Worm (Caenorhabditis elegans) whole organism, midembryonic: ENCODE data around the gene T05H10.4.
A peak's percentile ranks its signal among the peaks of the same experiment; 100 is the strongest.

ENCODE experiments used
- T22C8.4 ChIP-seq: fragments of 200-800 bp; sonication (Bioruptor generic); IDR thresholded peaks from 2 replicates; pipeline ENCODE4 v1.3.6; 2022; ENCODE audit warnings: missing genetic modification characterization, missing compliant biosample characterization
- cog-1 ChIP-seq: sonication (generic microtip); optimal IDR thresholded peaks from 2 replicates; lab custom pipeline; 2016; ENCODE audit warnings: missing genetic modification characterization, missing compliant biosample characterization
- flt-1 ChIP-seq: fragments of 200-800 bp; sonication (Bioruptor generic); IDR thresholded peaks from 2 replicates; pipeline ENCODE4 v1.3.6; 2022; ENCODE audit warnings: missing genetic modification characterization, missing compliant biosample characterization
- klf-2 ChIP-seq: fragments of 200-800 bp; sonication (Bioruptor generic); conservative IDR thresholded peaks from 2 replicates; pipeline ENCODE4 v1.3.6; 2022; ENCODE audit warnings: missing genetic modification reagents, missing genetic modification characterization, missing compliant biosample characterization
- med-1 ChIP-seq: sonication (generic microtip); optimal IDR thresholded peaks from 2 replicates; lab custom pipeline; 2017; ENCODE audit warnings: missing genetic modification characterization, mild to moderate bottlenecking, missing compliant biosample characterization, antibody characterized with exemption, missing genetic modification reagents; ENCODE audit not compliant: insufficient read depth
- ref-1 ChIP-seq: fragments of 200-800 bp; sonication (Bioruptor generic); conservative IDR thresholded peaks from 2 replicates; pipeline ENCODE4 v1.3.6; 2022; ENCODE audit warnings: missing genetic modification reagents, missing genetic modification characterization, missing compliant biosample characterization
- tab-1 ChIP-seq: fragments of 200-800 bp; sonication (Bioruptor generic); IDR thresholded peaks from 2 replicates; pipeline ENCODE4 v1.3.6; 2022; ENCODE audit warnings: missing genetic modification characterization, missing compliant biosample characterization
- ztf-23 ChIP-seq: fragments of 200-800 bp; sonication (Bioruptor generic); IDR thresholded peaks from 2 replicates; pipeline ENCODE4 v1.3.6; 2022; ENCODE audit warnings: missing genetic modification reagents, missing genetic modification characterization, missing compliant biosample characterization
- ztf-29 ChIP-seq: fragments of 200-800 bp; sonication (Bioruptor generic); IDR thresholded peaks from 2 replicates; pipeline ENCODE4 v1.3.6; 2022; ENCODE audit warnings: missing genetic modification reagents, missing genetic modification characterization, missing compliant biosample characterization

T05H10.4 gene

DNA sequence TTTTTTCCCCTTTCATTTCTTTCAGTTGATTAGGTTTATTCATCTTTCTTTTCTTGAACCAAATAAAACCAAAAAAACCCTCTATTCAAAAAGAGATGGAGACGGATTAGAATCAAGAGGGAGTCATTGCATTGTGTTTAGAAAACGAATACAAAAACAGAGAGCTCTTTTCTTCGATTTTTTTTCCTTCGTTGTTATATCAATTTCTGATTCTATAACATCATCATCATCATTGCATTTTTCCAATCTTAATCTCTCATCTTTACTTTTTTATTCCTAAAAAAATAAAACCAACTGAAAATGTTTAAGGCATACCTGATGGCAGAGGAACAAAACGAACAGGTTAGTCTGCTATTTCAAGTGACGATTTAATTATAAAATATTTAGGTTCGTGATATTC, 5.8 kb downstream of the T05H10.4 start, which contains the start of gene T05H10.8:
Gene T05H10.8, plus strand, starts transcription at position 301 of the 400 bp plus-strand sequence.
- TF ChIP-seq flt-1 (no peak), T22C8.4 (no peak), ref-1 (GFP tag; lab: Robert Waterston, UW) (no peak), ztf-23 (GFP tag; lab: Robert Waterston, UW) (no peak), med-1 (no peak), ztf-29 (GFP tag; lab: Robert Waterston, UW) (no peak), cog-1 (tag; lab: Kevin White, UChicago) (no peak), klf-2 (GFP tag; lab: Robert Waterston, UW) (no peak), tab-1 (no peak)

DNA sequence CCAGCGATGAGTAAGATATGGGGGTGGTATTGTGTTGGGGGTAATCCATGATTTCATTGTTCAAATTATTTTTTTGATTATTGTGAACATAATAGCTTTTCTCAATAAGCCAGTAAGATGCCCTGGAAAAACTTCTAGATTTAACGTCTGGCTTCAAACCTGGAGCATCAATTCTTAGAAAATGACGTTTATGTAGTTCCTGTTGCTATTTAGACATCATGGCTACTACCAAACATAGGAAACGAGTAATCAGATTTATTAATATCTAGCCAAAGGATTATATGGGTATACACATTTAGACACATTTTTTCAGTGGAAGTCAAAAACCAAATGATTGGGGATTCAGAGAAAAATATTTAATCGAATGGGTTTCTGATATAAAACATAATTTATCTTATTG, 6.6 kb downstream of the T05H10.4 start:
- TF ChIP-seq tab-1 (no peak), klf-2 (GFP tag; lab: Robert Waterston, UW) (no peak), ztf-29 (GFP tag; lab: Robert Waterston, UW) (no peak), med-1 (no peak), flt-1 (no peak), ztf-23 (GFP tag; lab: Robert Waterston, UW) (no peak), cog-1 (tag; lab: Kevin White, UChicago) (no peak), T22C8.4 (no peak), ref-1 (GFP tag; lab: Robert Waterston, UW) (no peak)

DNA sequence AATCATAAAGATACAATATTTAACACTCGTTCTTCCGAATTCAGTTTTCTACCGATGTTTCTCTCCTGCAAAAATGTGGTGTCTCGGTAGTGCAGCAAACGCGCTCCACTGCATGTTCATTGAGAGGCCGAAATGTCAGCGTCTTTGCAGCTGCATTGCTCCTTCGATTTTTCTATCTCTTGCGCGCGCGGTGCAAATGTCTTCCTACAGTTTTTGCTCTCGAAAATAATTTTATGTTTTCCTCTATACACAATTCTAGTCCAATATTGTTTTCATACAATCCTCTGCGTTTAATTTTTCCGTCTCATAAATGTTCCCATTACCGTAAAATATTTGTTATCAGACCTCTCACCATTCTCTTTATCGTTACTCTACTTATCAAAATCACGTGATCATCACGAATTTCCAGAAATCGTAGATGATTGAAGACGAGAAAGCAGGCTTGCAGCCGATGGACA, 9.4 kb downstream of the T05H10.4 start, which contains the start of gene ufd-2:
Gene ufd-2, plus strand, starts transcription at position 408 of the 458 bp plus-strand sequence.
- TF ChIP-seq cog-1 (tag; lab: Kevin White, UChicago) (peak; percentile 14), ref-1 (GFP tag; lab: Robert Waterston, UW) (no peak)

DNA sequence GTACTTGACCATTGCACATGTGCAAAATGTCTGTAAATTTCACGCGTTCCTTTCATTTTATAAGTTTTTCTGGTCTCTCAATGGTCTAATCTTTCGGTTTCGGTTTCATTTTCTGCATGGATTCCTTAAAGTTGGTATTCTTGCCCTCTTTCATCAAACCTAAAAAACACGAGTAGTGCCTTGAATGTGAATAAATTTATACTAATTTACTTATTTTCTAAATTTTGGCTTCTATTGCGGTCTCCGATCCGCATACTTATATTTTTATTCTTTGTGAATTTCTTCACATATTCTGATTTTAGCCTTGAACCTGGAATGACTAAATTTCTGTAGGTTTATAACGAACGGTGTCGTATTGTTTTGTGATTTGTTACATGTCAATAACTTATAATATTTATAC, 13.0 kb downstream of the T05H10.4 start, which contains the start of gene pdha-1:
Gene pdha-1, plus strand, starts transcription at position 301 of the 400 bp plus-strand sequence.
- TF ChIP-seq flt-1 (no peak), T22C8.4 (no peak), tab-1 (no peak), klf-2 (GFP tag; lab: Robert Waterston, UW) (no peak), ztf-23 (GFP tag; lab: Robert Waterston, UW) (no peak), med-1 (no peak), ztf-29 (GFP tag; lab: Robert Waterston, UW) (no peak), ref-1 (GFP tag; lab: Robert Waterston, UW) (no peak)

DNA sequence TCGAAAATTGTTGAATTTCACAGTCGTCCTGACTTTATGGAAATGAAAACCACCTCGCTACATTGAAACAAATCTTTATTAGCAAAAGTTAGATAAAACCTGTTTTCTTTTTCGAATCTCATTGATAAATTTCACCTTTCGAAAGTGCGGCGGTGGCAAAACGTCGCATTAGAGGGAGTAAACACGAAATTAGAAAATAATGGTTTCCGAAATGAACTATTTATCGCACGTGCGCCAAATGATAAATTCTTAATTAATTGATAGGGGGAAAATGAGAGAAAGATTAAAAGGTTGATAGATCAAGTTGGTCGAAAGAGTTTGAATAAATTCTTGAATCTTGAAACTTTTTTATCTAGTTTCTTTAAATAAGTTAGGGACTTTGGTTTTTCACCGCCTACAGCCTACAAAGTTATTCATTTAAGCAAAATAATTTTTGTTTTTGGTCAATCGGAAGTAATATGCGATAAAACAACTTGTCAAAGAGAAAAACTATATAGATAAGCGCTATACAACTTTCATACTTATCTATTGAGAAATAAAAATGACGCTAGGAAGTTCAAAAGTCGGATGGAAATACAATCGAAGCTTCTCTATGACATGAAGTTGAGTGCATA, 18.2 kb downstream of the T05H10.4 start:
- TF ChIP-seq med-1 (no peak), ztf-29 (GFP tag; lab: Robert Waterston, UW) (no peak), T22C8.4 (no peak), ztf-23 (GFP tag; lab: Robert Waterston, UW) (no peak), tab-1 (no peak), cog-1 (tag; lab: Kevin White, UChicago) (no peak), flt-1 (no peak), klf-2 (GFP tag; lab: Robert Waterston, UW) (no peak), ref-1 (GFP tag; lab: Robert Waterston, UW) (no peak)

DNA sequence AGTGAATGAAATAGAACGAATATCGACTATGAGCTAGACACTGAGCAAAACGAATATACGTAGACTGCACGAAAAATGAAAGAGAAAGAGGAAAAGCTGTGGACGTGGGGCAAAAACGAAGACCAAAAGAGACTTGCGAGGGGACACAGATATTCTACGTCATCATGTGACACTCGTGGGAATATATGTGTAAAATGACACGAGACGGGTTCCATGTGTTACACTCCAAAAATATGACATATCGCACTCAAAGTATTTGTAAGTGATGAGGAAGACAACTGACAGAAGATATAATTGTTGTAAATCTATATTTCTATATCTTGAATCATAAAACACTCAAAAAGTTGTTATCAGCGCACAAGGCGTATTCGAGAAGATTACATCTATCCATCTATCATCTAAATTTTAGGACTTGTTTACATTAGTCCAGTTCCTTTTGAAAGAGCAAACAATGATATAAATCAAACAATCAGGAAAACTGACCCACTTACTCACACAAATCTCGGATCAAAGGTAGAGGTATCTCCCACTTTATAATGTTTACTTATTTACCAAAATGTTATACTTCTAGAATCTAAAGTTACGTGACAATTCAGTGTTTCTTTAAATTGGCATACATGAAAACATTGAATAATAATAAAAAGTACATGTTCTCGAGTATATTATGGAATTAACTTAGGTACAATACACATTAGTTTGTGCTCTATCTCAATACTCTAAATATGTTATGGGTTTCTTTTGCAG, 19.0 kb downstream of the T05H10.4 start:
- TF ChIP-seq ztf-23 (GFP tag; lab: Robert Waterston, UW) (no peak), T22C8.4 (no peak), ztf-29 (GFP tag; lab: Robert Waterston, UW) (no peak), klf-2 (GFP tag; lab: Robert Waterston, UW) (no peak), cog-1 (tag; lab: Kevin White, UChicago) (peak; percentile 28)

DNA sequence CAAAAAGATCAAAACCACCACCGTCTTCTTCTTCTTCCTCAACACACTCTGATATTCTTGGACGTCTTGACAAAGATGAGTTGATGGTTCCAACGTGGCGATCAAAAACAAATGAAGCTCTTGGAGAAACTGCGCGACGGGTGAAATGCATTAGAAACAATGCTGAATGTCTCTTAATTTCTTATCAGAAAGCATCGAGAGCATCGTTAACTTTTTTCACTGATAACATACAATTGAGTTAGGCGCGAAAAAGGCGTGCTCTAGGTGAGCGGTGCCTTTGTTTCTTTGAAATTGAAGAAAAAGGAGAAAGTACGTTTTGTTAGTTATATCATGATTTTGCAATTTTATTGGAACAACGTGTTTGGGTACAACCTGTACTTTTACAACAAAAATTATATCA, 20.3 kb downstream of the T05H10.4 start, which contains the start of gene gpcp-2:
Gene gpcp-2, minus strand, starts transcription at position 153 of the 400 bp plus-strand sequence.
- no peak for TF ChIP-seq tab-1
- TF ChIP-seq T22C8.4: no peak
- TF ChIP-seq ref-1 (GFP tag; lab: Robert Waterston, UW): no peak
- TF ChIP-seq ztf-29 (GFP tag; lab: Robert Waterston, UW): no peak
- no peak for TF ChIP-seq flt-1
- TF ChIP-seq cog-1 (tag; lab: Kevin White, UChicago): no peak
- TF ChIP-seq ztf-23 (GFP tag; lab: Robert Waterston, UW): no peak
- no peak for TF ChIP-seq klf-2 (GFP tag; lab: Robert Waterston, UW)
- TF ChIP-seq med-1: no peak

DNA sequence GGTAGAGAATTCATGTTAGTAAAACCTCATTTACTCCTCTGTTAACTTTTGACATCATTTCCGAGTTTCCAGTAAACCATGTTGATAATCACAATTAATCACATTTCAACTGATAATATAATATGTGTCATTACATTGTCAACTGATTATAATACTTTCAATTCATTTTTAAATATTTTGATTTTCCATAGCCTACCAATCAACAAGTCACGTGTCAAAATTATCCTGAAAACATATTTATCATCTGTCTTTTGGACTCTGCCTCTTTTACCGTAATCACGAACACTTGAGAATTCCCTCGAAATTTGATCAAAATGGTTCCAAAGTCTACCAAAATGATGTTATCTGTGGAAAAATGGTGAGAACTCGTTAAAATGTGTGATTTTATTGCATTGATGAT, 21.1 kb downstream of the T05H10.4 start:
- TF ChIP-seq klf-2 (GFP tag; lab: Robert Waterston, UW) (no peak), T22C8.4 (no peak), ztf-29 (GFP tag; lab: Robert Waterston, UW) (no peak), tab-1 (no peak), ztf-23 (GFP tag; lab: Robert Waterston, UW) (no peak), flt-1 (no peak), cog-1 (tag; lab: Kevin White, UChicago) (no peak), med-1 (no peak), ref-1 (GFP tag; lab: Robert Waterston, UW) (no peak)

DNA sequence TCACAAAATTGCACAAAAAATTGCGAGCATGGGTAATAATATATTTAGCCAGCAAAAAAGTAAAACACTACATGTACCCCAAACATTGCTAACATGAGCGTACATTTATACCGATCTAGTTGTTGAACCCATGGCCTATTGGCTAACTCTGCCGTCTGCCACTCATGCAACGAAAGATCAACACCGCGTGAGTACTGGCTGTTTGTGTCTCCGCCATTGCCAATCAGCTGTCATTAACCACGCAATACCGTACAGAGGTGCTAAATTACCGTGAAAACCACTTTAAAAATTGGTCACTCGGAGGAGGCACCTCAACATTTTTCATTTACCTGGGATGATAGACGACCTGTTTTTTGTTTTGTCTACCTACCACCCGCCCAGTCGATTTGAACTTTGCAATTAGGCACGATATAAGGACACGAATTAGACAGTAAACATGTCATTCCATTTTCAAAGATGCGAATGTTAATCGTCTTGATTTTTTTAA, 22.4 kb downstream of the T05H10.4 start, which contains the start of gene K02C4.2:
Gene K02C4.2, plus strand, starts transcription at position 437 of the 487 bp plus-strand sequence.
- TF ChIP-seq klf-2 (GFP tag; lab: Robert Waterston, UW) (peak; percentile 44; the same call in 1 of the 2 replicates), tab-1 (peak; percentile 84), ztf-23 (GFP tag; lab: Robert Waterston, UW) (peak; percentile 60; the same call in 1 of the 2 replicates), T22C8.4 (peak; percentile 71), flt-1 (peak; percentile 93), ref-1 (GFP tag; lab: Robert Waterston, UW) (peak; percentile 68), ztf-29 (GFP tag; lab: Robert Waterston, UW) (peak; percentile 80), cog-1 (tag; lab: Kevin White, UChicago) (peak; percentile 47), med-1 (peak; percentile 44)
